Worm (Caenorhabditis elegans): ENCODE data around the gene Y55D5A.1.

Gene Y55D5A.1

ce11 chrIII:2946626-2947168 is 35.5 kb upstream of the Y55D5A.1 start, which contains the start of gene H05C05.1 (continued):
- TF ChIP-seq mel-28 (tag; optimal IDR thresholded peaks at IDR 0.05; ENCODE audit: borderline replicate concordance) (no peak), him-1 (tag; optimal IDR thresholded peaks at IDR 0.05) (peak; percentile 32), hsf-1 (GFP tag; IDR thresholded peaks at IDR 0.05) (peak; percentile 60; the same call in 1 of the 2 replicates), F52B5.7 (tag; optimal IDR thresholded peaks at IDR 0.05) (no peak), ceh-91 (GFP tag; IDR thresholded peaks at IDR 0.05) (peak; percentile 78), snpc-3.4 (tag; optimal IDR thresholded peaks at IDR 0.05) (peak; percentile 50), repo-1 (tag; optimal IDR thresholded peaks at IDR 0.05) (no peak), F33H1.4 (GFP tag; IDR thresholded peaks at IDR 0.05) (peak; percentile 98), mcd-1 (GFP tag; IDR thresholded peaks at IDR 0.05) (peak; percentile 70), lir-1 (GFP tag; conservative IDR thresholded peaks at IDR 0.05) (no peak), xnd-1 (tag; optimal IDR thresholded peaks at IDR 0.05) (peak; percentile 99), ccch-3 (GFP tag; optimal IDR thresholded peaks at IDR 0.05) (no peak), pbrm-1 (GFP tag; IDR thresholded peaks at IDR 0.05) (no peak), madf-6 (GFP tag; IDR thresholded peaks at IDR 0.05) (peak; percentile 96), dpl-1 (GFP tag; optimal IDR thresholded peaks at IDR 0.05) (peak; percentile 38), F57C9.4 (tag; optimal IDR thresholded peaks at IDR 0.05) (no peak), madf-8 (GFP tag; conservative IDR thresholded peaks at IDR 0.05) (peak; percentile 87), F49E8.2 (tag; optimal IDR thresholded peaks at IDR 0.05; ENCODE audit: insufficient read depth) (peak; percentile 21), B0261.1 (tag; optimal IDR thresholded peaks at IDR 0.05) (no peak), lag-1 (GFP tag; IDR thresholded peaks at IDR 0.05) (no peak), ekl-4 (GFP tag; IDR thresholded peaks at IDR 0.05) (peak; percentile 63), lin-54 (GFP tag; optimal IDR thresholded peaks at IDR 0.05) (peak; percentile 45), aptf-3 (GFP tag; IDR thresholded peaks at IDR 0.05) (no peak), aptf-2 (GFP tag; conservative IDR thresholded peaks at IDR 0.05) (no peak), madf-3 (GFP tag; IDR thresholded peaks at IDR 0.05) (no peak), zim-3 (tag; optimal IDR thresholded peaks at IDR 0.05) (no peak), ztf-6 (GFP tag; IDR thresholded peaks at IDR 0.05) (no peak), athp-1 (tag; optimal IDR thresholded peaks at IDR 0.05) (peak; percentile 20), Y67H2A.10 (GFP tag; conservative IDR thresholded peaks at IDR 0.05) (no peak), sptf-2 (GFP tag; optimal IDR thresholded peaks at IDR 0.05) (no peak), ztf-3 (GFP tag; optimal IDR thresholded peaks at IDR 0.05) (no peak)

ce11 chrIII:2947251-2947650 is 35.0 kb upstream of the Y55D5A.1 start:
- TF ChIP-seq madf-8 (GFP tag; conservative IDR thresholded peaks at IDR 0.05): no peak
- peak; percentile 95 for TF ChIP-seq hmg-1.2 (GFP tag; IDR thresholded peaks at IDR 0.05)
- no peak for TF ChIP-seq T07F8.4 (tag; optimal IDR thresholded peaks at IDR 0.05)
- peak; percentile 50; the same call in 1 of the 2 replicates for TF ChIP-seq zfh-2 (GFP tag; conservative IDR thresholded peaks at IDR 0.05)
- no peak for TF ChIP-seq F55B11.4 (tag; optimal IDR thresholded peaks at IDR 0.05; ENCODE audit: borderline replicate concordance, insufficient read depth)
- TF ChIP-seq attf-5 (GFP tag; optimal IDR thresholded peaks at IDR 0.05): peak; percentile 38
- TF ChIP-seq mcd-1 (GFP tag; IDR thresholded peaks at IDR 0.05): peak; percentile 36
- no peak for TF ChIP-seq cebp-1 (GFP tag; IDR thresholded peaks at IDR 0.05)
- peak; percentile 37 for TF ChIP-seq cebp-1 (tag; optimal IDR thresholded peaks at IDR 0.05)
- 0 out of 2 replicates have a peak, but pooled peaks have one; percentile 25 for TF ChIP-seq rcor-1 (GFP tag; IDR thresholded peaks at IDR 0.05)
- 0 out of 2 replicates have a peak, but pooled peaks have one; percentile 18 for TF ChIP-seq madf-6 (GFP tag; IDR thresholded peaks at IDR 0.05)
